Worm (Caenorhabditis elegans) whole organism, L2 larva: ENCODE measurements around the gene T23B5.3.
A peak's percentile ranks its signal among the peaks of the same experiment; 100 is the strongest.

Experiments
- F13H6.1 ChIP-seq: sonication (generic microtip); optimal IDR thresholded peaks from 2 replicates; lab custom pipeline; 2016; ENCODE audit warnings: missing genetic modification characterization, missing compliant biosample characterization
- Y55F3AM.14 ChIP-seq: fragments of 200-800 bp; sonication (Bioruptor generic); optimal IDR thresholded peaks from 2 replicates; lab custom pipeline; 2018; ENCODE audit warnings: mild to moderate bottlenecking, missing genetic modification characterization, missing compliant biosample characterization
- ZK546.5 ChIP-seq: sonication (generic microtip); optimal IDR thresholded peaks from 2 replicates; lab custom pipeline; 2017; ENCODE audit warnings: missing biosample characterization, missing genetic modification characterization
- alr-1 ChIP-seq: fragments of 150-350 bp; optimal IDR thresholded peaks from 2 replicates; lab custom pipeline; 2014; ENCODE audit warnings: missing biosample characterization, missing genetic modification characterization
- ama-1 ChIP-seq: fragments of 150-350 bp; optimal IDR thresholded peaks from 2 replicates; lab custom pipeline; 2018; ENCODE audit warnings: inconsistent platforms
- blmp-1 ChIP-seq: sonication (generic microtip); optimal IDR thresholded peaks from 2 replicates; lab custom pipeline; 2017; ENCODE audit warnings: missing genetic modification characterization, mild to moderate bottlenecking, missing compliant biosample characterization, antibody characterized with exemption, moderate library complexity; ENCODE audit not compliant: insufficient read depth
- ceh-16 ChIP-seq: fragments of 150-350 bp; optimal IDR thresholded peaks from 2 replicates; lab custom pipeline; 2014; ENCODE audit warnings: missing biosample characterization, missing genetic modification characterization
- ceh-82 ChIP-seq: fragments of 150-350 bp; optimal IDR thresholded peaks from 2 replicates; lab custom pipeline; 2014; ENCODE audit warnings: missing biosample characterization, missing genetic modification characterization
- crh-2 ChIP-seq: sonication (generic microtip); optimal IDR thresholded peaks from 2 replicates; lab custom pipeline; 2017; ENCODE audit warnings: missing biosample characterization, missing genetic modification characterization
- egl-27 ChIP-seq: sonication (generic microtip); optimal IDR thresholded peaks from 3 replicates; lab custom pipeline; 2017; ENCODE audit warnings: missing biosample characterization, missing genetic modification reagents, missing genetic modification characterization
- elt-1 ChIP-seq: fragments of 150-350 bp; optimal IDR thresholded peaks from 2 replicates; lab custom pipeline; 2014; ENCODE audit warnings: missing biosample characterization, missing genetic modification characterization
- elt-3 ChIP-seq: sonication (generic microtip); optimal IDR thresholded peaks from 2 replicates; lab custom pipeline; 2017; ENCODE audit warnings: missing biosample characterization, missing genetic modification characterization
- fos-1 ChIP-seq: fragments of 150-350 bp; optimal IDR thresholded peaks from 2 replicates; lab custom pipeline; 2014; ENCODE audit warnings: missing biosample characterization, missing genetic modification characterization
- gmeb-1 ChIP-seq: fragments of 150-350 bp; optimal IDR thresholded peaks from 2 replicates; lab custom pipeline; 2014; ENCODE audit warnings: missing biosample characterization, missing genetic modification characterization
- lin-11 ChIP-seq: fragments of 150-350 bp; sonication (generic microtip); optimal IDR thresholded peaks from 2 replicates; lab custom pipeline; 2014; ENCODE audit warnings: missing biosample characterization, missing genetic modification characterization, inconsistent platforms, mixed read lengths
- lin-13 ChIP-seq: fragments of 150-350 bp; optimal IDR thresholded peaks from 2 replicates; lab custom pipeline; 2014; ENCODE audit warnings: missing biosample characterization, missing genetic modification reagents, missing genetic modification characterization
- lin-39 ChIP-seq: fragments of 150-350 bp; optimal IDR thresholded peaks from 2 replicates; lab custom pipeline; 2014; ENCODE audit warnings: missing biosample characterization, missing genetic modification reagents, missing genetic modification characterization
- mab-5 ChIP-seq: fragments of 150-350 bp; optimal IDR thresholded peaks from 2 replicates; lab custom pipeline; 2014; ENCODE audit warnings: missing biosample characterization, missing genetic modification characterization
- mbf-1 ChIP-seq: sonication (generic microtip); optimal IDR thresholded peaks from 2 replicates; lab custom pipeline; 2017; ENCODE audit warnings: missing biosample characterization, missing genetic modification characterization
- mdl-1 ChIP-seq, 2 experiments: fragments of 150-350 bp in 1 of 2; sonication (generic microtip) in 1 of 2; optimal IDR thresholded peaks; 2 replicates each; lab custom pipeline; 2017; ENCODE audit warnings: missing biosample characterization in 2 of 2, missing genetic modification characterization in 2 of 2
- nhr-10 ChIP-seq: sonication (generic microtip); optimal IDR thresholded peaks from 2 replicates; lab custom pipeline; 2017; ENCODE audit warnings: missing biosample characterization, missing genetic modification characterization
- nhr-11 ChIP-seq: fragments of 150-350 bp; optimal IDR thresholded peaks from 2 replicates; lab custom pipeline; 2014; ENCODE audit warnings: missing biosample characterization, missing genetic modification characterization
- nhr-12 ChIP-seq: fragments of 150-350 bp; optimal IDR thresholded peaks from 2 replicates; lab custom pipeline; 2014; ENCODE audit warnings: missing biosample characterization, missing genetic modification characterization
- nhr-129 ChIP-seq: fragments of 150-350 bp; optimal IDR thresholded peaks from 2 replicates; lab custom pipeline; 2014; ENCODE audit warnings: missing biosample characterization, missing genetic modification characterization
- nhr-21 ChIP-seq: fragments of 150-350 bp; optimal IDR thresholded peaks from 2 replicates; lab custom pipeline; 2014; ENCODE audit warnings: missing biosample characterization, missing genetic modification characterization
- peb-1 ChIP-seq: fragments of 150-350 bp; optimal IDR thresholded peaks from 2 replicates; lab custom pipeline; 2014; ENCODE audit warnings: missing biosample characterization, missing genetic modification characterization
- skn-1 ChIP-seq: sonication (generic microtip); optimal IDR thresholded peaks from 2 replicates; lab custom pipeline; 2017; ENCODE audit warnings: missing biosample characterization, missing genetic modification characterization
- sma-3 ChIP-seq: sonication (generic microtip); optimal IDR thresholded peaks from 2 replicates; lab custom pipeline; 2016; ENCODE audit warnings: missing genetic modification reagents, missing genetic modification characterization, missing compliant biosample characterization
- sma-9 ChIP-seq, 2 experiments: fragments of 150-350 bp in 1 of 2; sonication (generic microtip) in 1 of 2; optimal IDR thresholded peaks; 2 replicates each; lab custom pipeline; 2014 to 2016; ENCODE audit warnings: missing genetic modification characterization in 2 of 2, mild to moderate bottlenecking in 1 of 2, missing biosample characterization in 1 of 2, missing compliant biosample characterization in 1 of 2, missing genetic modification reagents in 1 of 2, moderate library complexity in 1 of 2
- snpc-4 ChIP-seq: fragments of 150-350 bp; optimal IDR thresholded peaks from 2 replicates; lab custom pipeline; 2014; ENCODE audit warnings: missing biosample characterization, missing genetic modification characterization
- unc-39 ChIP-seq: fragments of 150-350 bp; optimal IDR thresholded peaks from 2 replicates; lab custom pipeline; 2014; ENCODE audit warnings: missing biosample characterization, missing genetic modification characterization
- unc-55 ChIP-seq: fragments of 150-350 bp; sonication (generic microtip); optimal IDR thresholded peaks from 3 replicates; lab custom pipeline; 2014; ENCODE audit warnings: missing biosample characterization, missing genetic modification reagents, missing genetic modification characterization
- unc-62 ChIP-seq: fragments of 150-350 bp; optimal IDR thresholded peaks from 2 replicates; lab custom pipeline; 2014; ENCODE audit warnings: missing biosample characterization, missing genetic modification reagents, missing genetic modification characterization
- zag-1 ChIP-seq: fragments of 150-350 bp; optimal IDR thresholded peaks from 2 replicates; lab custom pipeline; 2014; ENCODE audit warnings: missing biosample characterization, missing genetic modification characterization
- ztf-11 ChIP-seq: sonication (generic microtip); optimal IDR thresholded peaks from 2 replicates; lab custom pipeline; 2017; ENCODE audit warnings: missing biosample characterization, missing genetic modification characterization
- ztf-4 ChIP-seq: fragments of 150-350 bp; optimal IDR thresholded peaks from 2 replicates; lab custom pipeline; 2014; ENCODE audit warnings: missing biosample characterization, missing genetic modification characterization

T23B5.3 gene

ce11 chrIV:12689292-12689691, 822 bp downstream of the T23B5.3 start:
- TF ChIP-seq gmeb-1, result no peak
- no peak for TF ChIP-seq ztf-11 (tag; lab: Kevin White, UChicago)
- TF ChIP-seq zag-1 (tag; lab: Kevin White, UChicago), result no peak
- no peak for TF ChIP-seq ama-1 (lab: Kevin White, UChicago)
- no peak for TF ChIP-seq sma-3
- TF ChIP-seq ceh-16 (tag; lab: Kevin White, UChicago), result no peak
- TF ChIP-seq peb-1 (tag; lab: Kevin White, UChicago), result no peak
- no peak for TF ChIP-seq mbf-1 (tag; lab: Kevin White, UChicago)
- TF ChIP-seq nhr-10 (tag; lab: Kevin White, UChicago), result no peak
- no peak for TF ChIP-seq lin-39
- TF ChIP-seq egl-27, result no peak
- no peak for TF ChIP-seq snpc-4 (tag; lab: Kevin White, UChicago)
- TF ChIP-seq mdl-1 (tag; optimal IDR thresholded peaks at IDR 0.05; lab: Kevin White, UChicago), result no peak
- no peak for TF ChIP-seq mab-5 (tag; lab: Kevin White, UChicago)
- no peak for TF ChIP-seq elt-1
- no peak for TF ChIP-seq elt-3 (tag; lab: Kevin White, UChicago)
- no peak for TF ChIP-seq nhr-12 (tag; lab: Kevin White, UChicago)
- TF ChIP-seq nhr-21 (tag; lab: Kevin White, UChicago), result no peak

DNA sequence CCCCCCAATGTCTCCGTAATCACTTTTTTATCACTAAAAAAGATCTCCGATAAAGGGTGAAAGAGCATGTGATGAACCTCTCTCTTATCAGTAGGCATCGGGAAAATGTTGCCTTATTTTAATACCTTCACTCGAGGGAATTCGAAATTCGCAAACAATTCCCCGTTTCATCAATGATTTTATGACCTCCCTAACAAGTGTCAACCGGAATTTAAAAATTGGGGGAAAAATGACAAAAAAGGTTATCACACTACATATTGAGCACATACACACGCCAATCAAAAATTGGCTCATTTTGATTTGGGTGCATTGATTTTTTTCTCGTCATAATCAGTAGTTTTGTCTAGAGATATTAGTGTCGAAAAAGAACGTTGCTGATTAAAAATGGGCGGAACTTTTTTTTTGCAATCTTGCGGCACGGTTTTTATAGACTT, 1.3 kb downstream of the T23B5.3 start:
- TF ChIP-seq nhr-11 (tag; lab: Kevin White, UChicago), result no peak
- peak; percentile 4 for TF ChIP-seq crh-2
- TF ChIP-seq sma-9 (GFP tag; optimal IDR thresholded peaks at IDR 0.05; lab: Kevin White, UChicago), result peak; percentile 33
- TF ChIP-seq sma-9 (tag; optimal IDR thresholded peaks at IDR 0.05; lab: Kevin White, UChicago), result no peak
- TF ChIP-seq nhr-21 (tag; lab: Kevin White, UChicago), result no peak
- TF ChIP-seq ceh-82, result no peak
- no peak for TF ChIP-seq unc-55 (GFP tag; lab: Kevin White, UChicago)
- no peak for TF ChIP-seq lin-11 (tag; lab: Kevin White, UChicago)
- peak; percentile 7 for TF ChIP-seq egl-27
- TF ChIP-seq skn-1 (tag; lab: Kevin White, UChicago), result no peak
- TF ChIP-seq ZK546.5, result no peak
- TF ChIP-seq unc-62 (GFP tag; lab: Kevin White, UChicago), result no peak
- no peak for TF ChIP-seq zag-1 (tag; lab: Kevin White, UChicago)
- peak; percentile 94 for TF ChIP-seq fos-1 (tag; lab: Kevin White, UChicago)
- TF ChIP-seq sma-3, result no peak
- TF ChIP-seq mab-5 (tag; lab: Kevin White, UChicago), result no peak

DNA sequence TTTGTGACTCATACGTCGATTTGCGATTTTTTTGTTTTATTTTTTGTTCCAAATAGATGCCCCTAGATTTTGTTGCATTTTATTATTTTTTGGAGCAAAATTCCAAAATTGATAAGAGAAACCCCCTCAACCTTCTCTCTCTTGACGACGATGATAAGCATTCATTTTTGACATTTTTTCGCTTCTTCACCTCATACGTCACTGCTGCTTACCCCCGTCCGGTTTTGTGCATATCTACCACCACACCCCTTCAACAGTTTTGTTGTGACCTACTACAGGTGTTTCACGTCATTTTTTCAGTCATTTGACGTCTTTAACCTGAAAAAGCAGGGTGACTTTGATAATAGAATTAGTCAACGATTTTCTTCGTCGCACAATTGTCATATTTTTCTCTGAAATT, 10.4 kb downstream of the T23B5.3 start:
- TF ChIP-seq F13H6.1 (peak; percentile 23), zag-1 (tag; lab: Kevin White, UChicago) (no peak), nhr-129 (tag; lab: Kevin White, UChicago) (no peak), unc-55 (GFP tag; lab: Kevin White, UChicago) (no peak), unc-39 (no peak), blmp-1 (no peak), ceh-16 (tag; lab: Kevin White, UChicago) (no peak), ceh-82 (no peak), mbf-1 (tag; lab: Kevin White, UChicago) (no peak), snpc-4 (tag; lab: Kevin White, UChicago) (no peak), alr-1 (no peak), fos-1 (tag; lab: Kevin White, UChicago) (peak; percentile 79), lin-13 (GFP tag; lab: Kevin White, UChicago) (no peak), gmeb-1 (peak; percentile 24), ama-1 (lab: Kevin White, UChicago) (no peak), nhr-11 (tag; lab: Kevin White, UChicago) (no peak), nhr-10 (tag; lab: Kevin White, UChicago) (no peak), ztf-4 (tag; lab: Kevin White, UChicago) (no peak), sma-9 (GFP tag; optimal IDR thresholded peaks at IDR 0.05; lab: Kevin White, UChicago) (no peak), sma-9 (tag; optimal IDR thresholded peaks at IDR 0.05; lab: Kevin White, UChicago) (no peak), Y55F3AM.14 (no peak), egl-27 (no peak)

DNA sequence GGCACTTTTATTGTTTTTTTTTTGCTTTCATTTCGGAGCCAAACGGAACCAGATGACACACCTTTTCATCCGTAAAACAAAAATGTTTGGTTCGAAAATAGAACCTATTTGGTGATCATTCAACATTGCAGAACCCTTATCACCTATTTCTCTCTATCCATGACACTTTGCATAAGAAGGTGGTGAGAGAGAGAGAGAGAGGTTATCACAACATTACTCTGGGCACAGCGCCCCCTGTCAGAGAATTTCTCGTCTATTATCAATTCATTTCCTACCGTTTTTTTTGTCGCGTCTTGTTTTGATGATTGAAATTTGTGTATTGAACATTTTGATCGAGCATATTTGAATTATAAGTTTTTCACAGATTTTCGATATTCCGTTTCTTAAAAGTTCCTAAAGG, 11.7 kb downstream of the T23B5.3 start:
- TF ChIP-seq fos-1 (tag; lab: Kevin White, UChicago), result peak; percentile 75
- TF ChIP-seq gmeb-1, result no peak
